Worm (Caenorhabditis elegans) whole organism, L4/young adult: ENCODE measurements around the gene F25H8.2.

Source experiments
- W03F9.2 ChIP-seq: fragments of 150-350 bp; optimal IDR thresholded peaks from 2 replicates; lab custom pipeline; 2014; ENCODE audit warnings: missing biosample characterization, missing genetic modification characterization
- dao-5 ChIP-seq: sonication (generic microtip); optimal IDR thresholded peaks from 2 replicates; lab custom pipeline; 2016; ENCODE audit warnings: missing genotype, missing genetic modification characterization, moderate library complexity, missing compliant biosample characterization
- him-1 ChIP-seq: sonication (generic microtip); optimal IDR thresholded peaks from 2 replicates; lab custom pipeline; 2016; ENCODE audit warnings: missing genotype, missing genetic modification reagents, missing genetic modification characterization, missing compliant biosample characterization

- TF ChIP-seq him-1 (tag; lab: Kevin White, UChicago) = no peak
- no peak for TF ChIP-seq W03F9.2 (tag; lab: Kevin White, UChicago)
- TF ChIP-seq dao-5 (tag; lab: Kevin White, UChicago) = no peak
Measured at ce11 chrIV:9944279-9944678, 12.2 kb downstream of the F25H8.2 start.
